Fruit fly (Drosophila melanogaster) whole organism: ENCODE measurements around the gene Fst.

ENCODE experiments used
- pan ChIP-seq: fragments of >200 bp; optimal IDR thresholded peaks from 2 replicates; lab custom pipeline; 2017
- usp ChIP-seq: fragments of >200 bp; optimal IDR thresholded peaks from 2 replicates; lab custom pipeline; 2017; ENCODE audit warnings: missing biosample characterization, missing genetic modification characterization, mixed read lengths

DNA sequence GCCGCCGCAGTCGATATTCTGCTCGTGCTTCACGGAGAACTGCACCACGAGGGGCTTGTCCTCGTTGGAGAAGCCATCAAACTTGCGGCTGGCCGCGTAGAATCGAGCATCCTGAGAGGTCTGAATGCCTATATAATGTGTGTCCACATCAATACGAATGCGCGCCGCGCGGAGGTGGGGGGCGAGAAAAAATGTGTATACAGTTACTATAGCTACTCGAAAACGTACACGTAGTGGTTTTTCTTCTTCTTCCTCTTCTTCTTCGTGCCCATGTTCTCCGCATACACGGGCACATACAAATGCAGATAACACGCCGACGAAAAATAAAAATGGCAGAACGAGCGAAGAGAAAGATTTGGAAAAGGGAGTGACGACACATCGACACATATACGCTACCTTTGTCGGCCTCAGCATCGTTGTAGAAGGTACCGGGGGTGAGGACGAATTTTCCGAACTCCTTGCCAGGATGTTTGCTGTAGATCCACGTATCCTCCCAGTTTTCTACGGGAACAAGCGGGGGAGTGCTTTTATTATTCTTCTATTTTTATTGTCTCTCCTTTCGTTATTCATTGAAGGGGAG, 15.8 kb downstream of the Fst start:
- TF ChIP-seq usp (GFP tag; lab: Kevin White, UChicago) (no peak), pan (lab: Kevin White, UChicago) (no peak)
